Fruit fly (Drosophila melanogaster) whole organism, pupa: Measurements from ENCODE around the gene Sgs5bis.

ENCODE experiments used
- CG12605 ChIP-seq: fragments of 200-800 bp; sonication (Bioruptor generic); IDR thresholded peaks from 2 replicates; pipeline ENCODE4 v1.3.6; 2022; ENCODE audit warnings: missing biosample characterization, missing genetic modification characterization
- CG14655 ChIP-seq: fragments of 200-800 bp; sonication (Bioruptor generic); optimal IDR thresholded peaks from 3 replicates; lab custom pipeline; 2017; ENCODE audit warnings: mild to moderate bottlenecking, missing biosample characterization, missing genetic modification reagents, missing genetic modification characterization
- CG32121 ChIP-seq: fragments of 200-800 bp; sonication (Bioruptor generic); IDR thresholded peaks from 2 replicates; pipeline ENCODE4 v1.3.6; 2022; ENCODE audit warnings: missing biosample characterization, missing genetic modification characterization
- CG8159 ChIP-seq: fragments of 200-800 bp; sonication (Bioruptor generic); optimal IDR thresholded peaks from 3 replicates; lab custom pipeline; 2018; ENCODE audit warnings: missing biosample characterization, mild to moderate bottlenecking, missing genetic modification characterization, moderate library complexity
- CG8301 ChIP-seq: fragments of 200-800 bp; sonication (Bioruptor generic); optimal IDR thresholded peaks from 2 replicates; lab custom pipeline; 2018; ENCODE audit warnings: missing biosample characterization, mild to moderate bottlenecking, missing genetic modification characterization
- CG9948 ChIP-seq: fragments of 200-800 bp; sonication (Bioruptor generic); optimal IDR thresholded peaks from 2 replicates; lab custom pipeline; 2018; ENCODE audit warnings: missing biosample characterization, mild to moderate bottlenecking, missing genetic modification characterization, moderate library complexity
- D1 ChIP-seq: fragments of 200-800 bp; sonication (Bioruptor generic); optimal IDR thresholded peaks from 2 replicates; lab custom pipeline; 2018; ENCODE audit warnings: missing biosample characterization, mild to moderate bottlenecking, missing genetic modification characterization, moderate library complexity
- EcR ChIP-seq: fragments of 200-800 bp; sonication (Bioruptor generic); optimal IDR thresholded peaks from 3 replicates; lab custom pipeline; 2019; ENCODE audit warnings: missing biosample characterization, missing genetic modification characterization, mild to moderate bottlenecking, moderate library complexity, missing genetic modification reagents
- Ets98B ChIP-seq: fragments of 200-800 bp; sonication (Bioruptor generic); IDR thresholded peaks from 2 replicates; pipeline ENCODE4 v1.3.6; 2022; ENCODE audit warnings: missing biosample characterization, missing genetic modification characterization
- Pif1A ChIP-seq: fragments of 200-800 bp; sonication (Bioruptor generic); optimal IDR thresholded peaks from 3 replicates; lab custom pipeline; 2016; ENCODE audit warnings: missing biosample characterization, missing genetic modification characterization
- Pif1B ChIP-seq: fragments of 200-800 bp; sonication (Bioruptor generic); optimal IDR thresholded peaks from 3 replicates; lab custom pipeline; 2016; ENCODE audit warnings: missing biosample characterization, missing genetic modification characterization
- Snoo ChIP-seq: fragments of 200-800 bp; sonication (Bioruptor generic); optimal IDR thresholded peaks from 3 replicates; lab custom pipeline; 2017; ENCODE audit warnings: missing biosample characterization, mild to moderate bottlenecking, missing genetic modification characterization, inconsistent platforms
- fd96Ca ChIP-seq: fragments of 200-800 bp; sonication (Bioruptor generic); IDR thresholded peaks from 3 replicates; pipeline ENCODE4 v1.3.6; 2022; ENCODE audit warnings: missing biosample characterization, missing genetic modification characterization
- rn ChIP-seq: fragments of 200-800 bp; sonication (Bioruptor generic); IDR thresholded peaks from 2 replicates; pipeline ENCODE4 v1.3.6; 2022; ENCODE audit warnings: missing biosample characterization, missing genetic modification characterization

DNA sequence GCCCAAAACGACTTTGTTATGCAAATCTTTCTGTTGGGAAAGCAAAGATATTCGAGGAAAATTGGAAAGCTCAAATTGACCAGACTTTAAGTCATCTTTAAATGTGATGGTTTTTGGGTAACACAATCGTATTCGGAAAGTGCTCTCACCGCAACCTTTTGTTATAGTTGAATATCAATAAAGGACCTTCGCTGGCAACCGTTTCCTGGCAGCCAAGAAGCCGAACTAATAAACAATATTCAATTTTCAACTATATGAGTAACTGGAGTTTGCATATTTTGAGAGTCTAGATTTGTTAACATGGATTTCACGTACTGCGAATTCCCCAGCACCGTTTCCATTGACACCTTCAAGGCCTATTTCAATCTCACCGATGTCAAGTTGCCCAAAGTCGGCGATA lies 32.6 kb downstream of the Sgs5bis start, which contains the start of gene CG14325:
- no peak for TF ChIP-seq Ets98B (GFP tag; lab: Robert Waterston, UW)
- no peak for TF ChIP-seq Pif1B (GFP tag; lab: Kevin White, UChicago)
- no peak for TF ChIP-seq rn (GFP tag; lab: Robert Waterston, UW)
- TF ChIP-seq EcR (GFP tag; lab: Kevin White, UChicago), result no peak
- TF ChIP-seq CG8159, result no peak
- TF ChIP-seq CG12605 (GFP tag; lab: Robert Waterston, UW), result no peak
- no peak for TF ChIP-seq D1
- TF ChIP-seq CG9948 (tag; lab: Kevin White, UChicago), result no peak
- TF ChIP-seq CG8301, result no peak
- TF ChIP-seq fd96Ca (GFP tag; lab: Robert Waterston, UW), result no peak
- no peak for TF ChIP-seq Snoo (tag; lab: Kevin White, UChicago)
- TF ChIP-seq CG32121 (GFP tag; lab: Robert Waterston, UW), result no peak
- no peak for TF ChIP-seq Pif1A (GFP tag; lab: Kevin White, UChicago)
- no peak for TF ChIP-seq CG14655 (GFP tag; lab: Kevin White, UChicago)
